Worm (Caenorhabditis elegans) whole organism, L2 larva: ENCODE measurements around the gene D1014.13.

Source experiments
- F13H6.1 ChIP-seq: sonication (generic microtip); optimal IDR thresholded peaks from 2 replicates; lab custom pipeline; 2016; ENCODE audit warnings: missing genetic modification characterization, missing compliant biosample characterization
- R02D3.7 ChIP-seq: fragments of 150-350 bp; optimal IDR thresholded peaks from 2 replicates; lab custom pipeline; 2014; ENCODE audit warnings: missing biosample characterization, missing genetic modification characterization
- ama-1 ChIP-seq: fragments of 150-350 bp; optimal IDR thresholded peaks from 2 replicates; lab custom pipeline; 2018; ENCODE audit warnings: inconsistent platforms
- dmd-4 ChIP-seq: sonication (generic microtip); optimal IDR thresholded peaks from 2 replicates; lab custom pipeline; 2017; ENCODE audit warnings: missing biosample characterization, missing genetic modification characterization
- egl-27 ChIP-seq: sonication (generic microtip); optimal IDR thresholded peaks from 3 replicates; lab custom pipeline; 2017; ENCODE audit warnings: missing biosample characterization, missing genetic modification reagents, missing genetic modification characterization
- fos-1 ChIP-seq: fragments of 150-350 bp; optimal IDR thresholded peaks from 2 replicates; lab custom pipeline; 2014; ENCODE audit warnings: missing biosample characterization, missing genetic modification characterization
- lin-11 ChIP-seq: fragments of 150-350 bp; sonication (generic microtip); optimal IDR thresholded peaks from 2 replicates; lab custom pipeline; 2014; ENCODE audit warnings: missing biosample characterization, missing genetic modification characterization, inconsistent platforms, mixed read lengths
- lin-39 ChIP-seq: fragments of 150-350 bp; optimal IDR thresholded peaks from 2 replicates; lab custom pipeline; 2014; ENCODE audit warnings: missing biosample characterization, missing genetic modification reagents, missing genetic modification characterization
- lsy-2 ChIP-seq, 2 experiments: fragments of 150-350 bp in 1 of 2; sonication (generic microtip) in 1 of 2; optimal IDR thresholded peaks; 2 replicates each; lab custom pipeline; 2014 to 2017; ENCODE audit warnings: missing biosample characterization in 2 of 2, missing genetic modification characterization in 2 of 2
- mdl-1 ChIP-seq, 2 experiments: fragments of 150-350 bp in 1 of 2; sonication (generic microtip) in 1 of 2; optimal IDR thresholded peaks; 2 replicates each; lab custom pipeline; 2017; ENCODE audit warnings: missing biosample characterization in 2 of 2, missing genetic modification characterization in 2 of 2
- nhr-12 ChIP-seq: fragments of 150-350 bp; optimal IDR thresholded peaks from 2 replicates; lab custom pipeline; 2014; ENCODE audit warnings: missing biosample characterization, missing genetic modification characterization
- nhr-23 ChIP-seq: fragments of 150-350 bp; optimal IDR thresholded peaks from 2 replicates; lab custom pipeline; 2014; ENCODE audit warnings: missing biosample characterization, missing genetic modification reagents, missing genetic modification characterization
- nhr-6 ChIP-seq: fragments of 150-350 bp; optimal IDR thresholded peaks from 2 replicates; lab custom pipeline; 2014; ENCODE audit warnings: missing biosample characterization, missing genetic modification characterization
- peb-1 ChIP-seq: fragments of 150-350 bp; optimal IDR thresholded peaks from 2 replicates; lab custom pipeline; 2014; ENCODE audit warnings: missing biosample characterization, missing genetic modification characterization
- sem-4 ChIP-seq: fragments of 150-350 bp; optimal IDR thresholded peaks from 2 replicates; lab custom pipeline; 2014; ENCODE audit warnings: missing biosample characterization, missing genetic modification reagents, missing genetic modification characterization
- sma-3 ChIP-seq: sonication (generic microtip); optimal IDR thresholded peaks from 2 replicates; lab custom pipeline; 2016; ENCODE audit warnings: missing genetic modification reagents, missing genetic modification characterization, missing compliant biosample characterization
- sma-9 ChIP-seq, 2 experiments: fragments of 150-350 bp in 1 of 2; sonication (generic microtip) in 1 of 2; optimal IDR thresholded peaks; 2 replicates each; lab custom pipeline; 2014 to 2016; ENCODE audit warnings: missing genetic modification characterization in 2 of 2, mild to moderate bottlenecking in 1 of 2, missing biosample characterization in 1 of 2, missing compliant biosample characterization in 1 of 2, missing genetic modification reagents in 1 of 2, moderate library complexity in 1 of 2
- unc-55 ChIP-seq: fragments of 150-350 bp; sonication (generic microtip); optimal IDR thresholded peaks from 3 replicates; lab custom pipeline; 2014; ENCODE audit warnings: missing biosample characterization, missing genetic modification reagents, missing genetic modification characterization
- zag-1 ChIP-seq: fragments of 150-350 bp; optimal IDR thresholded peaks from 2 replicates; lab custom pipeline; 2014; ENCODE audit warnings: missing biosample characterization, missing genetic modification characterization
- ztf-1 ChIP-seq: fragments of 200-800 bp; sonication (Bioruptor generic); conservative IDR thresholded peaks from 2 replicates; pipeline ENCODE4 v1.3.6; 2022; ENCODE audit warnings: missing genetic modification characterization, missing compliant biosample characterization

Gene D1014.13

ce11 chrV:8196993-8197392 lies 51.6 kb downstream of the D1014.13 start:
- TF ChIP-seq sma-3 (GFP tag; lab: Kevin White, UChicago) (no peak), nhr-6 (no peak), lsy-2 (tag; optimal IDR thresholded peaks at IDR 0.05; lab: Kevin White, UChicago) (no peak), F13H6.1 (tag; lab: Kevin White, UChicago) (no peak), sem-4 (tag; lab: Kevin White, UChicago) (no peak), ztf-1 (GFP tag; lab: Robert Waterston, UW) (no peak)

ce11 chrV:8198994-8199393 lies 53.6 kb downstream of the D1014.13 start, which contains the start of gene F20D6.11:
Gene F20D6.11 (minus strand): TSS chrV:8199094.
- TF ChIP-seq ama-1: no peak
- no peak for TF ChIP-seq lin-39
- no peak for TF ChIP-seq lin-11 (tag; lab: Kevin White, UChicago)

ce11 chrV:8201229-8201858 lies 55.9 kb downstream of the D1014.13 start, which contains the start of gene cri-2:
Gene cri-2 (plus strand): TSS chrV:8201808.
- TF ChIP-seq nhr-6 (no peak), lin-11 (tag; lab: Kevin White, UChicago) (no peak), fos-1 (tag; lab: Kevin White, UChicago) (peak; percentile 56), nhr-23 (no peak), sma-9 (GFP tag; optimal IDR thresholded peaks at IDR 0.05; lab: Kevin White, UChicago) (peak; percentile 18), sma-9 (tag; optimal IDR thresholded peaks at IDR 0.05; lab: Kevin White, UChicago) (no peak), ztf-1 (GFP tag; lab: Robert Waterston, UW) (no peak), R02D3.7 (tag; lab: Kevin White, UChicago) (no peak), unc-55 (GFP tag; lab: Kevin White, UChicago) (no peak), mdl-1 (tag; optimal IDR thresholded peaks at IDR 0.05; lab: Kevin White, UChicago) (no peak), peb-1 (tag; lab: Kevin White, UChicago) (no peak), sem-4 (tag; lab: Kevin White, UChicago) (peak; percentile 36), nhr-12 (tag; lab: Kevin White, UChicago) (no peak), zag-1 (tag; lab: Kevin White, UChicago) (no peak), egl-27 (no peak), dmd-4 (tag; lab: Kevin White, UChicago) (no peak), sma-3 (GFP tag; lab: Kevin White, UChicago) (peak; percentile 27), lsy-2 (tag; optimal IDR thresholded peaks at IDR 0.05; lab: Kevin White, UChicago) (peak in 1 of 2 experiments; percentile 19)
